Fruit fly (Drosophila melanogaster): ENCODE data around the gene Josd.

The Josd gene

dm6 chrX:6295129-6295539 is 34.2 kb downstream of the Josd start, which contains the start of the genes CG15891 and CG3815 (continued):
- TF ChIP-seq bsh (GFP tag; optimal IDR thresholded peaks at IDR 0.05): peak in 1 of 2 experiments; percentile 41
- no peak for TF ChIP-seq CG11696 (GFP tag; IDR thresholded peaks at IDR 0.05)
- TF ChIP-seq CG7987 (GFP tag; optimal IDR thresholded peaks at IDR 0.05): no peak
- no peak for TF ChIP-seq CG12744 (GFP tag; optimal IDR thresholded peaks at IDR 0.05)
- TF ChIP-seq Ets97D (GFP tag; optimal IDR thresholded peaks at IDR 0.05): peak; percentile 57
- TF ChIP-seq CG10431 (GFP tag; optimal IDR thresholded peaks at IDR 0.05): no peak
- TF ChIP-seq MBD-R2 (GFP tag; IDR thresholded peaks at IDR 0.05): peak; percentile 93
- TF ChIP-seq ftz-f1 (GFP tag; optimal IDR thresholded peaks at IDR 0.05): no peak
- TF ChIP-seq CG12659 (GFP tag; optimal IDR thresholded peaks at IDR 0.05): peak; percentile 71
- no peak for TF ChIP-seq hb (GFP tag; IDR thresholded peaks at IDR 0.05; ENCODE audit: partially characterized antibody)
- peak; percentile 73 for TF ChIP-seq CG2120 (GFP tag; optimal IDR thresholded peaks at IDR 0.05)
- peak; percentile 81 for TF ChIP-seq sens (GFP tag)
- TF ChIP-seq CrebB (tag; optimal IDR thresholded peaks at IDR 0.05): no peak
- TF ChIP-seq Bdp1 (GFP tag; optimal IDR thresholded peaks at IDR 0.05): peak; percentile 18
- no peak for TF ChIP-seq CG3407 (GFP tag; optimal IDR thresholded peaks at IDR 0.05)
- TF ChIP-seq fu2 (GFP tag; optimal IDR thresholded peaks at IDR 0.05): peak; percentile 49
- no peak for TF ChIP-seq CG17328 (GFP tag; IDR thresholded peaks at IDR 0.05)
- peak; percentile 48 for TF ChIP-seq Fer3 (tag; optimal IDR thresholded peaks at IDR 0.05)
- no peak for TF ChIP-seq Vsx1 (GFP tag; optimal IDR thresholded peaks at IDR 0.05)
- TF ChIP-seq tap (tag; optimal IDR thresholded peaks at IDR 0.05): no peak
- no peak for TF ChIP-seq pita (GFP tag; optimal IDR thresholded peaks at IDR 0.05)
- no peak; the same call in 1 of the 2 replicates for TF ChIP-seq CG31441 (GFP tag; IDR thresholded peaks at IDR 0.05)
- TF ChIP-seq chn (GFP tag; optimal IDR thresholded peaks at IDR 0.05): peak; percentile 12
- no peak for TF ChIP-seq ato (GFP tag; IDR thresholded peaks at IDR 0.05; ENCODE audit: partially characterized antibody)
- TF ChIP-seq CG9727 (GFP tag; optimal IDR thresholded peaks at IDR 0.05): peak; percentile 52
- TF ChIP-seq Ets65A (GFP tag): peak; percentile 94
- TF ChIP-seq gem (tag; optimal IDR thresholded peaks at IDR 0.05): no peak
- peak; percentile 71 for TF ChIP-seq CG32532 (GFP tag; IDR thresholded peaks at IDR 0.05)
- no peak; the same call in 1 of the 2 replicates for TF ChIP-seq hbn (GFP tag; IDR thresholded peaks at IDR 0.05; ENCODE audit: partially characterized antibody)
- TF ChIP-seq CG2875 (GFP tag; optimal IDR thresholded peaks at IDR 0.05): no peak
- peak; percentile 38; the same call in 1 of the 2 replicates for TF ChIP-seq Xrp1 (GFP tag; IDR thresholded peaks at IDR 0.05)
- no peak for TF ChIP-seq CG15011 (GFP tag; optimal IDR thresholded peaks at IDR 0.05)
- no peak for TF ChIP-seq CG10321 (GFP tag; IDR thresholded peaks at IDR 0.05)
- peak; percentile 51 for TF ChIP-seq nerfin-1 (tag; optimal IDR thresholded peaks at IDR 0.05)
- TF ChIP-seq Optix (GFP tag; IDR thresholded peaks at IDR 0.05): no peak
- TF ChIP-seq Rx (GFP tag; IDR thresholded peaks at IDR 0.05): peak; percentile 51; the same call in 1 of the 2 replicates
- peak; percentile 43; the same call in 1 of the 2 replicates for TF ChIP-seq CG10366 (GFP tag; IDR thresholded peaks at IDR 0.05)
- TF ChIP-seq pum (GFP tag; optimal IDR thresholded peaks at IDR 0.05): peak; percentile 57
- peak; percentile 66 for TF ChIP-seq CG30020 (tag; optimal IDR thresholded peaks at IDR 0.05)
- 0 out of 2 replicates have a peak, but pooled peaks have one; percentile 40 for TF ChIP-seq klu (GFP tag; IDR thresholded peaks at IDR 0.05)
- TF ChIP-seq CG10654 (GFP tag; optimal IDR thresholded peaks at IDR 0.05): peak; percentile 37
- TF ChIP-seq dpn (GFP tag; optimal IDR thresholded peaks at IDR 0.05): peak; percentile 48 to 53
- peak; percentile 71 for TF ChIP-seq phol (tag; optimal IDR thresholded peaks at IDR 0.05)
- TF ChIP-seq Deaf1 (tag; optimal IDR thresholded peaks at IDR 0.05): no peak
- no peak for TF ChIP-seq CG3065 (GFP tag; optimal IDR thresholded peaks at IDR 0.05)
- peak; percentile 76 for TF ChIP-seq Rfx (GFP tag; IDR thresholded peaks at IDR 0.05)
- no peak for TF ChIP-seq CG14860 (GFP tag; IDR thresholded peaks at IDR 0.05; ENCODE audit: partially characterized antibody)
- TF ChIP-seq scrt (GFP tag; optimal IDR thresholded peaks at IDR 0.05): no peak
- TF ChIP-seq mirr (GFP tag; optimal IDR thresholded peaks at IDR 0.05): peak; percentile 33
- TF ChIP-seq CG2889 (GFP tag; IDR thresholded peaks at IDR 0.05): no peak
- TF ChIP-seq disco-r (GFP tag; optimal IDR thresholded peaks at IDR 0.05): no peak
